Fruit fly (Drosophila melanogaster) whole organism, embryonic: ENCODE results near the gene CG11951.

Source experiments
- BEAF-32 ChIP-seq: fragments of 200-800 bp; sonication (Bioruptor generic); optimal IDR thresholded peaks from 3 replicates; lab custom pipeline; 2017; ENCODE audit warnings: missing biosample characterization, missing genetic modification characterization, mild to moderate bottlenecking, moderate library complexity, missing genetic modification reagents
- Bdp1 ChIP-seq: fragments of 200-800 bp; sonication (Bioruptor generic); optimal IDR thresholded peaks from 3 replicates; lab custom pipeline; 2016; ENCODE audit warnings: missing biosample characterization, missing genetic modification characterization
- CG10431 ChIP-seq: fragments of 200-800 bp; sonication (Bioruptor generic); optimal IDR thresholded peaks from 3 replicates; lab custom pipeline; 2018; ENCODE audit warnings: missing biosample characterization, mild to moderate bottlenecking, missing genetic modification characterization
- CG11085 ChIP-seq: fragments of 200-800 bp; sonication (Bioruptor generic); IDR thresholded peaks from 2 replicates; pipeline ENCODE4 v1.3.6; 2022; ENCODE audit warnings: missing biosample characterization, missing genetic modification characterization
- CG12219 ChIP-seq: fragments of 200-800 bp; sonication (Bioruptor generic); optimal IDR thresholded peaks from 3 replicates; lab custom pipeline; 2018; ENCODE audit warnings: missing biosample characterization, mild to moderate bottlenecking, missing genetic modification characterization
- CG13287 ChIP-seq: fragments of 200-800 bp; sonication (Bioruptor generic); IDR thresholded peaks from 2 replicates; pipeline ENCODE4 v1.3.6; 2022; ENCODE audit warnings: missing biosample characterization, missing genetic modification characterization; ENCODE audit not compliant: partially characterized antibody
- CG14860 ChIP-seq: fragments of 200-800 bp; sonication (Bioruptor generic); IDR thresholded peaks from 3 replicates; pipeline ENCODE4 v1.3.6; 2022; ENCODE audit warnings: missing biosample characterization, missing genetic modification characterization; ENCODE audit not compliant: partially characterized antibody
- CG15514 ChIP-seq: fragments of 200-800 bp; sonication (Bioruptor generic); optimal IDR thresholded peaks from 3 replicates; lab custom pipeline; 2017; ENCODE audit warnings: missing biosample characterization, missing genetic modification characterization, mild to moderate bottlenecking, moderate library complexity, missing genetic modification reagents
- CG15601 ChIP-seq: fragments of 200-800 bp; sonication (Bioruptor generic); optimal IDR thresholded peaks from 3 replicates; lab custom pipeline; 2019; ENCODE audit warnings: missing biosample characterization, mild to moderate bottlenecking, missing genetic modification characterization, moderate library complexity
- CG17186 ChIP-seq: fragments of 200-800 bp; sonication (Bioruptor generic); optimal IDR thresholded peaks from 3 replicates; lab custom pipeline; 2017; ENCODE audit warnings: missing biosample characterization, missing genetic modification reagents, missing genetic modification characterization
- CG17802 ChIP-seq: fragments of 200-800 bp; sonication (Bioruptor generic); optimal IDR thresholded peaks from 2 replicates; lab custom pipeline; 2018; ENCODE audit warnings: missing biosample characterization, mild to moderate bottlenecking, missing genetic modification characterization, moderate library complexity
- CG2116 ChIP-seq: fragments of 200-800 bp; sonication (Bioruptor generic); optimal IDR thresholded peaks from 3 replicates; lab custom pipeline; 2018; ENCODE audit warnings: missing biosample characterization, mild to moderate bottlenecking, missing genetic modification characterization
- CG2889 ChIP-seq: fragments of 200-800 bp; sonication (Bioruptor generic); IDR thresholded peaks from 3 replicates; pipeline ENCODE4 v1.3.6; 2022; ENCODE audit warnings: missing biosample characterization, missing genetic modification characterization
- CG34224 ChIP-seq: fragments of 200-800 bp; sonication (Bioruptor generic); IDR thresholded peaks from 3 replicates; pipeline ENCODE4 v1.3.6; 2022; ENCODE audit warnings: missing biosample characterization, missing genetic modification characterization; ENCODE audit not compliant: partially characterized antibody
- CG34422 ChIP-seq: fragments of 200-800 bp; sonication (Bioruptor generic); IDR thresholded peaks from 3 replicates; pipeline ENCODE4 v1.3.6; 2022; ENCODE audit warnings: missing biosample characterization, missing genetic modification characterization
- CG6791 ChIP-seq: fragments of 200-800 bp; sonication (Bioruptor generic); IDR thresholded peaks from 3 replicates; pipeline ENCODE4 v1.3.6; 2022; ENCODE audit warnings: missing biosample characterization, missing genetic modification characterization; ENCODE audit not compliant: partially characterized antibody
- CG7928 ChIP-seq: fragments of 200-800 bp; sonication (Bioruptor generic); optimal IDR thresholded peaks from 2 replicates; lab custom pipeline; 2017; ENCODE audit warnings: missing biosample characterization, mild to moderate bottlenecking, missing genetic modification characterization
- Dll ChIP-seq: fragments of 200-800 bp; sonication (Bioruptor generic); IDR thresholded peaks from 4 replicates; pipeline ENCODE4 v1.3.6; 2022; ENCODE audit warnings: missing biosample characterization, missing genetic modification characterization; ENCODE audit not compliant: partially characterized antibody
- Dp ChIP-seq: fragments of 200-800 bp; sonication (Bioruptor generic); optimal IDR thresholded peaks from 2 replicates; lab custom pipeline; 2018; ENCODE audit warnings: missing biosample characterization, mild to moderate bottlenecking, missing genetic modification characterization, moderate library complexity
- Dref ChIP-seq: fragments of 200-800 bp; sonication (Bioruptor generic); IDR thresholded peaks from 2 replicates; pipeline ENCODE4 v1.3.6; 2022; ENCODE audit warnings: missing biosample characterization, missing genetic modification characterization
- E2f2 ChIP-seq: fragments of 200-800 bp; sonication (Bioruptor generic); IDR thresholded peaks from 2 replicates; pipeline ENCODE4 v1.3.6; 2022; ENCODE audit warnings: missing biosample characterization, missing genetic modification characterization
- Lpt ChIP-seq: fragments of >200 bp; optimal IDR thresholded peaks from 2 replicates; lab custom pipeline; 2018; ENCODE audit warnings: missing biosample characterization, missing genetic modification characterization
- Mrtf ChIP-seq: fragments of 200-800 bp; sonication (Bioruptor generic); IDR thresholded peaks from 3 replicates; pipeline ENCODE4 v1.3.6; 2022; ENCODE audit warnings: missing biosample characterization, missing genetic modification characterization
- Spps ChIP-seq: fragments of 200-800 bp; sonication (Bioruptor generic); optimal IDR thresholded peaks from 2 replicates; lab custom pipeline; 2018; ENCODE audit warnings: missing biosample characterization, mild to moderate bottlenecking, missing genetic modification characterization
- Sry-δ ChIP-seq: fragments of 200-800 bp; sonication (Bioruptor generic); optimal IDR thresholded peaks from 2 replicates; lab custom pipeline; 2016; ENCODE audit warnings: missing biosample characterization, missing genetic modification characterization
- Stat92E ChIP-seq, 3 experiments: fragments of >200 bp in 2 of 3; fragments of 200-800 bp in 1 of 3; sonication (Bioruptor generic) in 1 of 3; optimal IDR thresholded peaks; 2 replicates each; lab custom pipeline; 2017 to 2019; ENCODE audit warnings: missing biosample characterization in 3 of 3, missing genetic modification characterization in 3 of 3, mild to moderate bottlenecking in 1 of 3, moderate library complexity in 1 of 3
- crp ChIP-seq, 2 experiments: fragments of 200-800 bp; sonication (Bioruptor generic); optimal IDR thresholded peaks; 2 replicates in 1 of 2; 3 replicates in 1 of 2; lab custom pipeline; 2017; ENCODE audit warnings: missing biosample characterization in 2 of 2, missing genetic modification characterization in 2 of 2, mild to moderate bottlenecking in 1 of 2, moderate library complexity in 1 of 2
- esg ChIP-seq: fragments of 200-800 bp; sonication (Bioruptor generic); conservative IDR thresholded peaks from 2 replicates; pipeline ENCODE4 v1.3.6; 2022; ENCODE audit warnings: missing biosample characterization, missing genetic modification characterization
- kah ChIP-seq: fragments of 200-800 bp; sonication (Bioruptor generic); optimal IDR thresholded peaks from 2 replicates; lab custom pipeline; 2018; ENCODE audit warnings: missing biosample characterization, mild to moderate bottlenecking, missing genetic modification characterization
- pzg ChIP-seq: fragments of 200-800 bp; sonication (Bioruptor generic); optimal IDR thresholded peaks from 3 replicates; lab custom pipeline; 2018; ENCODE audit warnings: missing biosample characterization, mild to moderate bottlenecking, missing genetic modification characterization, moderate library complexity
- sc ChIP-seq, 3 experiments: fragments of >200 bp in 2 of 3; fragments of 200-800 bp in 1 of 3; sonication (Bioruptor generic) in 1 of 3; optimal IDR thresholded peaks; 2 replicates in 2 of 3; 3 replicates in 1 of 3; lab custom pipeline; 2017; ENCODE audit warnings: mild to moderate bottlenecking in 1 of 3, missing biosample characterization in 1 of 3, missing genetic modification characterization in 1 of 3, missing genetic modification reagents in 1 of 3
- stc ChIP-seq: fragments of 200-800 bp; sonication (Bioruptor generic); IDR thresholded peaks from 2 replicates; pipeline ENCODE4 v1.3.6; 2022; ENCODE audit warnings: missing biosample characterization, missing genetic modification characterization
- zen ChIP-seq: fragments of 200-800 bp; sonication (Bioruptor generic); optimal IDR thresholded peaks from 3 replicates; lab custom pipeline; 2018; ENCODE audit warnings: missing biosample characterization, mild to moderate bottlenecking, missing genetic modification characterization, moderate library complexity

Gene CG11951

dm6 chr3R:29204612-29205480 lies 33.7 kb downstream of the CG11951 start (continued):
- TF ChIP-seq Spps (tag; lab: Kevin White, UChicago), result peak; percentile 72

- no peak for TF ChIP-seq Stat92E (GFP tag; optimal IDR thresholded peaks at IDR 0.05; lab: Kevin White, UChicago)
- no peak for TF ChIP-seq stc (GFP tag; lab: Robert Waterston, UW)
- no peak for TF ChIP-seq E2f2 (GFP tag; lab: Robert Waterston, UW)
- TF ChIP-seq CG34422, result no peak
- no peak for TF ChIP-seq Mrtf (GFP tag; lab: Robert Waterston, UW)
- no peak for TF ChIP-seq kah (GFP tag; lab: Kevin White, UChicago)
- no peak for TF ChIP-seq CG15601 (tag; lab: Kevin White, UChicago)
- no peak for TF ChIP-seq CG14860
- no peak for TF ChIP-seq CG11085 (GFP tag; lab: Robert Waterston, UW)
- no peak for TF ChIP-seq CG15514 (GFP tag; lab: Kevin White, UChicago)
- TF ChIP-seq Bdp1, result no peak
- no peak for TF ChIP-seq esg (GFP tag; lab: Robert Waterston, UW)
- TF ChIP-seq Lpt, result no peak
- TF ChIP-seq CG2889, result no peak
- TF ChIP-seq CG6791 (GFP tag; lab: Robert Waterston, UW), result no peak
Observed at dm6 chr3R:29204033-29204432, 34.5 kb downstream of the CG11951 start, which contains the start of gene Cyt-c1L. Cyt-c1L (minus strand) TSS chr3R:29204133.

dm6 chr3R:29202418-29202817 lies 36.1 kb downstream of the CG11951 start, which contains the start of gene Mesh1:
Mesh1 (minus strand) TSS chr3R:29202525.
- TF ChIP-seq CG34224 (GFP tag; lab: Robert Waterston, UW) (0 out of 3 replicates have a peak, but pooled peaks have one; percentile 24), Dref (GFP tag; lab: Robert Waterston, UW) (peak; percentile 69), CG10431 (GFP tag; lab: Kevin White, UChicago) (no peak), zen (tag; lab: Kevin White, UChicago) (no peak), CG12219 (no peak), Dp (GFP tag; lab: Kevin White, UChicago) (peak; percentile 88), pzg (GFP tag; lab: Kevin White, UChicago) (peak; percentile 38), BEAF-32 (GFP tag; lab: Kevin White, UChicago) (peak; percentile 34), CG7928 (GFP tag; lab: Kevin White, UChicago) (peak; percentile 88), CG2116 (peak; percentile 16), CG17802 (tag; lab: Kevin White, UChicago) (no peak), sc (optimal IDR thresholded peaks at IDR 0.05; lab: Kevin White, UChicago) (no peak), sc (GFP tag; optimal IDR thresholded peaks at IDR 0.05; lab: Kevin White, UChicago) (no peak), Dll (GFP tag; lab: Robert Waterston, UW) (peak; percentile 46; the same call in 1 of the 4 replicates), E2f2 (GFP tag; lab: Robert Waterston, UW) (peak; percentile 94), crp (GFP tag; optimal IDR thresholded peaks at IDR 0.05; lab: Kevin White, UChicago) (peak in 1 of 2 experiments; percentile 86), CG15514 (GFP tag; lab: Kevin White, UChicago) (peak; percentile 9), CG17186 (GFP tag; lab: Kevin White, UChicago) (peak; percentile 82), Sry-δ (GFP tag; lab: Kevin White, UChicago) (peak; percentile 6), CG13287 (GFP tag; lab: Robert Waterston, UW) (peak; percentile 40; the same call in 1 of the 2 replicates), CG15601 (tag; lab: Kevin White, UChicago) (no peak)
